Fruit fly (Drosophila melanogaster): ENCODE data around the gene CG7568.

CG7568 gene

DNA sequence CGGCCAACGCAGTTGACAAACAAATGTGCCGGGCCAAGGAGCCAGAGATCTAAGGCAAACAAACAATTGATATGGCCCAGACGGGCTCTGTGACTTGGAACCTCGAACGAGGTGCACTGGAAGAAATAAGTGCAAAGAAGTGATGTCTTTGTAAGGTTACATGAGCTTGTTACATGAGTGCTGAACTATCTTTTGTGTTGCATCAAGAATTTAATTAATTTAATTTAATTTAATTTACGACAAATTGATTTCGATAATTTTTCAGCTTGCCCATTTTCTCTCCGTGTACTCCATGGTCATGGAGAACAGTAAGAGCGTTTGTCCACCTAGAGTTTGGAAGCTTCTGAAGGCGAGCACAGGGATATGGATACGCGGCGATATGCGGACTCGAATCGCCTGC, 50.7 kb downstream of the CG7568 start (continued):
- TF ChIP-seq CG1621 (tag; optimal IDR thresholded peaks at IDR 0.05) (no peak), CG3032 (tag; optimal IDR thresholded peaks at IDR 0.05) (peak; percentile 27), CG11902 (GFP tag; optimal IDR thresholded peaks at IDR 0.05) (no peak), topi (GFP tag; optimal IDR thresholded peaks at IDR 0.05) (peak; percentile 27), svp (GFP tag) (peak; percentile 52), achi (GFP tag; optimal IDR thresholded peaks at IDR 0.05) (peak; percentile 48), CG4318 (GFP tag; optimal IDR thresholded peaks at IDR 0.05) (no peak)

DNA sequence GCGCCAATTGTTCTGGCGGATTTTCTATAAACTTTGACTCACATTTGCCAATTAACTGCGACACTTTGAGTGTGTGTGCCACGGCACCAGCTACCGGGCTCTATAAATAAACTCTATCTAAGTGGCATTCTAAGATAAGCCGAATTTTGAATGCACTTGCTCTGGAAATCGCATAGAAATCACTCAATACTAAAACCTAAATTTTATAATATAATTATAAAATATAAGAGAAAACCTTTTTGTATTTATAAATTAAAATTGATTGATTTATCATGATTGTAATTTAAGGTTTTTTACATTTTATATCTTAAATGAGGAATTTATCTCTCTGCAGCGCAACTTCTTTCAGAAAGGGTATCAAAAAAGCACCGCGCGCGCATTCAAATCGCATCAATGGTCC, 51.5 kb downstream of the CG7568 start:
- TF ChIP-seq Sox102F (GFP tag; optimal IDR thresholded peaks at IDR 0.05) (no peak), eg (GFP tag; IDR thresholded peaks at IDR 0.05) (no peak), Eip78C (GFP tag) (no peak), Ets21C (GFP tag; optimal IDR thresholded peaks at IDR 0.05) (no peak), esn (GFP tag; optimal IDR thresholded peaks at IDR 0.05) (no peak), spab (GFP tag; optimal IDR thresholded peaks at IDR 0.05) (no peak), Ets96B (tag; optimal IDR thresholded peaks at IDR 0.05) (no peak), CG8319 (GFP tag; optimal IDR thresholded peaks at IDR 0.05) (no peak), ss (GFP tag; optimal IDR thresholded peaks at IDR 0.05) (no peak), CG7368 (GFP tag; optimal IDR thresholded peaks at IDR 0.05) (no peak), OdsH (GFP tag; optimal IDR thresholded peaks at IDR 0.05) (no peak), CG8632 (GFP tag; optimal IDR thresholded peaks at IDR 0.05) (no peak), svp (GFP tag) (no peak), CG6792 (GFP tag; optimal IDR thresholded peaks at IDR 0.05) (no peak)

DNA sequence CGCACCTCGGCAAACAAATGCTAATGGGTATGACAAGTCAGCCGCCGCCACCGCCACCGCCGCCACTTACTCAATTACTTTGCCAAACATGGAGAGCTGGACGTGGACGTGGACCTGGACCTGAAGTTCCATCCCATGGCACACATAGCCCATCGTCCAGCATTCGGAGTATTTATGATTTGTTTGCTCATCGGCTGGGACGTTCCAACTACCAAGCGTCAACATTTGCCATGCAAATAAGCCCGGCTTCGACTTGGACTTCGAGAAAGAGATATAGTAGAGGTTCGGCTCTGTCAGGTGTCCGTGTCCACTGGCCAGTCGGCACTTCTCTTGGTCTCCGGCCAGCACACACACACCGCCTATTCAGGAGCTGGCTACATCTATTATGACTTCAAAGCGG, 51.9 kb downstream of the CG7568 start:
- TF ChIP-seq Hr39 (GFP tag; optimal IDR thresholded peaks at IDR 0.05) = no peak
- no peak for TF ChIP-seq CG6276 (GFP tag; optimal IDR thresholded peaks at IDR 0.05)
- TF ChIP-seq vri (GFP tag; optimal IDR thresholded peaks at IDR 0.05) = no peak
- peak; percentile 82 for TF ChIP-seq fkh (GFP tag; optimal IDR thresholded peaks at IDR 0.05)
- no peak for TF ChIP-seq salr (GFP tag; optimal IDR thresholded peaks at IDR 0.05)
- no peak for TF ChIP-seq Hr4 (GFP tag; optimal IDR thresholded peaks at IDR 0.05)

Measured in whole organism, prepupa.